Fruit fly (Drosophila melanogaster) whole organism, prepupa: Measurements from ENCODE around the gene CG17111.
A peak's percentile ranks its signal among the peaks of the same experiment; 100 is the strongest.

Experiments used
- Blimp-1 ChIP-seq: fragments of 200-800 bp; sonication (Bioruptor generic); optimal IDR thresholded peaks from 3 replicates; lab custom pipeline; 2017; ENCODE audit warnings: missing biosample characterization, missing genetic modification characterization, mild to moderate bottlenecking, moderate library complexity, missing genetic modification reagents
- CG10631 ChIP-seq: fragments of 200-800 bp; sonication (Bioruptor generic); optimal IDR thresholded peaks from 2 replicates; lab custom pipeline; 2016; ENCODE audit warnings: missing biosample characterization, missing genetic modification characterization
- CG10669 ChIP-seq: fragments of 200-800 bp; sonication (Bioruptor generic); optimal IDR thresholded peaks from 3 replicates; lab custom pipeline; 2018; ENCODE audit warnings: missing biosample characterization, mild to moderate bottlenecking, missing genetic modification characterization, moderate library complexity
- CG11294 ChIP-seq: fragments of 200-800 bp; sonication (Bioruptor generic); IDR thresholded peaks from 2 replicates; pipeline ENCODE4 v1.3.6; 2022; ENCODE audit warnings: missing biosample characterization, missing genetic modification characterization
- CG11902 ChIP-seq: fragments of 200-800 bp; sonication (Bioruptor generic); optimal IDR thresholded peaks from 3 replicates; lab custom pipeline; 2016; ENCODE audit warnings: missing biosample characterization, missing genetic modification characterization
- CG15336 ChIP-seq: fragments of 200-800 bp; sonication (Bioruptor generic); IDR thresholded peaks from 2 replicates; pipeline ENCODE4 v1.3.6; 2022; ENCODE audit warnings: missing biosample characterization, missing genetic modification characterization
- CG1621 ChIP-seq: fragments of 200-800 bp; sonication (Bioruptor generic); optimal IDR thresholded peaks from 3 replicates; lab custom pipeline; 2018; ENCODE audit warnings: missing biosample characterization, mild to moderate bottlenecking, missing genetic modification characterization
- CG16779 ChIP-seq: fragments of 200-800 bp; sonication (Bioruptor generic); optimal IDR thresholded peaks from 3 replicates; lab custom pipeline; 2017; ENCODE audit warnings: missing biosample characterization, mild to moderate bottlenecking, missing genetic modification characterization
- CG3032 ChIP-seq: fragments of 200-800 bp; optimal IDR thresholded peaks from 2 replicates; lab custom pipeline; 2019; ENCODE audit warnings: missing biosample characterization, mild to moderate bottlenecking, missing genetic modification characterization, moderate library complexity
- CG31627 ChIP-seq: fragments of 200-800 bp; sonication (Bioruptor generic); optimal IDR thresholded peaks from 3 replicates; lab custom pipeline; 2016; ENCODE audit warnings: missing biosample characterization, missing genetic modification characterization
- CG34406 ChIP-seq: fragments of 200-800 bp; sonication (Bioruptor generic); optimal IDR thresholded peaks from 3 replicates; lab custom pipeline; 2016; ENCODE audit warnings: missing biosample characterization, missing genetic modification characterization
- CG4318 ChIP-seq: fragments of 200-800 bp; sonication (Bioruptor generic); optimal IDR thresholded peaks from 3 replicates; lab custom pipeline; 2017; ENCODE audit warnings: missing biosample characterization, mild to moderate bottlenecking, missing genetic modification characterization
- CG6276 ChIP-seq: fragments of 200-800 bp; sonication (Bioruptor generic); optimal IDR thresholded peaks from 2 replicates; lab custom pipeline; 2017; ENCODE audit warnings: missing biosample characterization, mild to moderate bottlenecking, missing genetic modification characterization
- CG6808 ChIP-seq: fragments of 200-800 bp; sonication (Bioruptor generic); optimal IDR thresholded peaks from 3 replicates; lab custom pipeline; 2017; ENCODE audit warnings: missing biosample characterization, missing genetic modification characterization, mild to moderate bottlenecking, moderate library complexity, missing genetic modification reagents
- CG6854 ChIP-seq: fragments of 200-800 bp; sonication (Bioruptor generic); optimal IDR thresholded peaks from 2 replicates; lab custom pipeline; 2017; ENCODE audit warnings: missing biosample characterization, mild to moderate bottlenecking, missing genetic modification characterization
- CG8119 ChIP-seq: fragments of 200-800 bp; sonication (Bioruptor generic); IDR thresholded peaks from 3 replicates; pipeline ENCODE4 v1.3.6; 2022; ENCODE audit warnings: missing biosample characterization, missing genetic modification characterization
- CG8319 ChIP-seq: fragments of 200-800 bp; sonication (Bioruptor generic); optimal IDR thresholded peaks from 3 replicates; lab custom pipeline; 2016; ENCODE audit warnings: missing biosample characterization, missing genetic modification characterization
- Eip75B ChIP-seq: fragments of 200-800 bp; sonication (Bioruptor generic); optimal IDR thresholded peaks from 3 replicates; lab custom pipeline; 2016; ENCODE audit warnings: missing biosample characterization, missing genetic modification characterization
- Ets21C ChIP-seq: fragments of 200-800 bp; sonication (Bioruptor generic); optimal IDR thresholded peaks from 3 replicates; lab custom pipeline; 2016; ENCODE audit warnings: missing biosample characterization, missing genetic modification characterization
- Ets96B ChIP-seq: fragments of 200-800 bp; optimal IDR thresholded peaks from 2 replicates; lab custom pipeline; 2019; ENCODE audit warnings: missing biosample characterization, mild to moderate bottlenecking, missing genetic modification characterization, moderate library complexity
- Gug ChIP-seq: fragments of 200-800 bp; sonication (Bioruptor generic); IDR thresholded peaks from 2 replicates; pipeline ENCODE4 v1.3.6; 2022; ENCODE audit warnings: missing biosample characterization, missing genetic modification characterization
- Hr4 ChIP-seq: fragments of 200-800 bp; sonication (Bioruptor generic); optimal IDR thresholded peaks from 3 replicates; lab custom pipeline; 2016; ENCODE audit warnings: missing biosample characterization, missing genetic modification characterization
- OdsH ChIP-seq: fragments of 200-800 bp; sonication (Bioruptor generic); optimal IDR thresholded peaks from 3 replicates; lab custom pipeline; 2016; ENCODE audit warnings: missing biosample characterization, missing genetic modification characterization
- Smox ChIP-seq: fragments of 200-800 bp; sonication (Bioruptor generic); optimal IDR thresholded peaks from 3 replicates; lab custom pipeline; 2016; ENCODE audit warnings: missing biosample characterization, missing genetic modification characterization
- Sox102F ChIP-seq: fragments of 200-800 bp; sonication (Bioruptor generic); optimal IDR thresholded peaks from 2 replicates; lab custom pipeline; 2016; ENCODE audit warnings: missing biosample characterization, mild to moderate bottlenecking, missing genetic modification characterization
- Sox15 ChIP-seq: fragments of 200-800 bp; sonication (Bioruptor generic); optimal IDR thresholded peaks from 3 replicates; lab custom pipeline; 2016; ENCODE audit warnings: missing biosample characterization, missing genetic modification characterization
- achi ChIP-seq: fragments of 200-800 bp; sonication (Bioruptor generic); optimal IDR thresholded peaks from 3 replicates; lab custom pipeline; 2016; ENCODE audit warnings: missing biosample characterization, missing genetic modification characterization
- dsx ChIP-seq: fragments of 200-800 bp; optimal IDR thresholded peaks from 3 replicates; lab custom pipeline; 2019; ENCODE audit warnings: missing biosample characterization, mild to moderate bottlenecking, missing genetic modification characterization, moderate library complexity; ENCODE audit not compliant: poor library complexity, severe bottlenecking
- eg ChIP-seq: fragments of 200-800 bp; sonication (Bioruptor generic); IDR thresholded peaks from 3 replicates; pipeline ENCODE4 v1.3.6; 2022; ENCODE audit warnings: missing biosample characterization, missing genetic modification characterization
- fd85E ChIP-seq: fragments of 200-800 bp; sonication (Bioruptor generic); optimal IDR thresholded peaks from 3 replicates; lab custom pipeline; 2016; ENCODE audit warnings: missing biosample characterization, missing genetic modification characterization
- fkh ChIP-seq: fragments of 200-800 bp; sonication (Bioruptor generic); optimal IDR thresholded peaks from 3 replicates; lab custom pipeline; 2017; ENCODE audit warnings: missing biosample characterization, mild to moderate bottlenecking, missing genetic modification characterization, moderate library complexity
- pdm3 ChIP-seq: fragments of 200-800 bp; sonication (Bioruptor generic); optimal IDR thresholded peaks from 3 replicates; lab custom pipeline; 2016; ENCODE audit warnings: missing biosample characterization, missing genetic modification characterization
- salr ChIP-seq, 2 experiments: fragments of 200-800 bp; sonication (Bioruptor generic); optimal IDR thresholded peaks; 3 replicates each; lab custom pipeline; 2016 to 2018; ENCODE audit warnings: missing biosample characterization in 2 of 2, missing genetic modification characterization in 2 of 2, mild to moderate bottlenecking in 1 of 2
- spab ChIP-seq: fragments of 200-800 bp; sonication (Bioruptor generic); optimal IDR thresholded peaks from 2 replicates; lab custom pipeline; 2017; ENCODE audit warnings: missing biosample characterization, mild to moderate bottlenecking, missing genetic modification characterization, missing genetic modification reagents
- svp ChIP-seq: fragments of 200-800 bp; sonication (Bioruptor generic); peaks from one replicate; lab custom pipeline; 2016; ENCODE audit warnings: missing biosample characterization, missing genetic modification characterization
- topi ChIP-seq: fragments of 200-800 bp; sonication (Bioruptor generic); optimal IDR thresholded peaks from 3 replicates; lab custom pipeline; 2016; ENCODE audit warnings: missing biosample characterization, missing genetic modification characterization
- vri ChIP-seq: fragments of 200-800 bp; sonication (Bioruptor generic); optimal IDR thresholded peaks from 3 replicates; lab custom pipeline; 2016; ENCODE audit warnings: missing biosample characterization, mild to moderate bottlenecking, missing genetic modification characterization

CG17111 gene

dm6 chr3R:23095346-23095745 is 28.3 kb upstream of the CG17111 start, which contains the start of gene CG17109:
Gene CG17109 (plus strand): TSS chr3R:23095690.
- TF ChIP-seq dsx (GFP tag; lab: Kevin White, UChicago) (no peak), vri (GFP tag; lab: Kevin White, UChicago) (peak; percentile 73)

DNA sequence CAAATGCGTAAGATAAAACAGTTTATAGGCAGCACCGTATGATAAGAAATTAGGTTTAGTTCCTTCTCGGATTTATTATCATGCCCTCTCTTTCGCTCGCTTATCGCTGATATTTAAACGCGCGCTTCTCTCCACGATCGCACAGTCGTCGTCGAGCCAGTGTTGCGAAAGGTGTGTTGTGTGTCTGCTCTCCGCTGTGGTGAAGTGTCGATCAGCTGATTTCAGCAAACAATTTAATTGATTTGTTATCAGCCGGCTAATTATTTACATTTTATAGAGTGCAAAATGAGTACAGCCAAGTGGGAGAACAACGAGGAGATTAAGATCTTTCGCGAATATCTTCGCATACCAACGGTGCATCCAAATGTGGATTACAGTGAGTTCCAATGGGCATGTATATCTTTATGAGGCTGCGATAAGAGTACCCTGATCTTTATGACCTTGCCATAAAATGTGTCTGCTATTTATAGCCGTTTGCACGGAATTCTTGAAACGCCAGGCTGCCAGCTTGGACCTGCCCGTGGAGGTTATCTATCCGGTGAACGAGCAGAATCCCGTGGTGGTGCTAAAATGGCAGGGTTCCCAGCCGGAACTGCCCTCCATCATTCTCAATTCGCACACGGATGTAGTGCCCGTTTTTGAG is 24.6 kb upstream of the CG17111 start, which contains the start of the genes CG17110 and CG6726:
CG17110 (plus strand) TSS at position 139 of the 643 bp plus-strand sequence.
CG6726 (plus strand) TSS at position 139 of the 643 bp plus-strand sequence.
- TF ChIP-seq Sox15 (GFP tag; lab: Kevin White, UChicago): no peak
- no peak for TF ChIP-seq salr (GFP tag; optimal IDR thresholded peaks at IDR 0.05; lab: Kevin White, UChicago)
- TF ChIP-seq CG34406: no peak
- TF ChIP-seq CG6808 (GFP tag; lab: Kevin White, UChicago): no peak
- TF ChIP-seq dsx (GFP tag; lab: Kevin White, UChicago): no peak
- TF ChIP-seq CG6854 (GFP tag; lab: Kevin White, UChicago): no peak
- peak; percentile 97 for TF ChIP-seq svp
- peak; percentile 4 for TF ChIP-seq CG6276 (GFP tag; lab: Kevin White, UChicago)
- peak; percentile 30 for TF ChIP-seq vri (GFP tag; lab: Kevin White, UChicago)
- TF ChIP-seq fd85E: no peak
- peak; percentile 72 for TF ChIP-seq fkh (GFP tag; lab: Kevin White, UChicago)
- TF ChIP-seq CG15336: no peak
- TF ChIP-seq Smox (GFP tag; lab: Kevin White, UChicago): no peak
- no peak for TF ChIP-seq CG1621 (tag; lab: Kevin White, UChicago)

DNA sequence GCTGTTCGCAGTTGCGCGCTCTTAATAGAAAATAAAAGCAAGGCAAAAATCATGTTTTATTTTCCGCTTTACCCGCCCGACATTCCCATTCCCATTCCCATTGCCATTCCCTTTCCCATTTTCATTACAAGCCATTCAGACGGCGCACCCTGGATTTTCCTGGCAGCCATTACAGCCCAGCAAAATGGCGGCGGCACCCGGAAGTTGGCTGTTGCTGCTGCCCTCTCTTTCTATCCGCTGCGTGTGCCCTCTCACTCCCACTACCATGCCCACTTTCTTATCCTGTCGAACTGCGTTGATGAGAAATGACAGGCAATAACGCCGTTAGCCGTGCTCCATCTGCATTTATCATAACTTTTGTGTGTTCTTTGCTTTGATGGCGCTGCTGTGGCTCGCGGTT is 21.2 kb upstream of the CG17111 start:
- no peak for TF ChIP-seq svp
- TF ChIP-seq Sox102F (GFP tag; lab: Kevin White, UChicago): no peak
- TF ChIP-seq pdm3 (GFP tag; lab: Kevin White, UChicago): no peak
- TF ChIP-seq CG4318 (GFP tag; lab: Kevin White, UChicago): no peak
- TF ChIP-seq CG11902 (GFP tag; lab: Kevin White, UChicago): no peak
- TF ChIP-seq Ets96B: no peak
- TF ChIP-seq CG6854 (GFP tag; lab: Kevin White, UChicago): no peak
- no peak for TF ChIP-seq CG3032 (tag; lab: Kevin White, UChicago)
- no peak for TF ChIP-seq OdsH
- TF ChIP-seq achi: no peak
- TF ChIP-seq spab (GFP tag; lab: Kevin White, UChicago): no peak
- no peak for TF ChIP-seq CG31627 (GFP tag; lab: Kevin White, UChicago)
- no peak for TF ChIP-seq dsx (GFP tag; lab: Kevin White, UChicago)
- TF ChIP-seq Eip75B (GFP tag; lab: Kevin White, UChicago): no peak
- TF ChIP-seq, all 60 proteins: peak for 0

DNA sequence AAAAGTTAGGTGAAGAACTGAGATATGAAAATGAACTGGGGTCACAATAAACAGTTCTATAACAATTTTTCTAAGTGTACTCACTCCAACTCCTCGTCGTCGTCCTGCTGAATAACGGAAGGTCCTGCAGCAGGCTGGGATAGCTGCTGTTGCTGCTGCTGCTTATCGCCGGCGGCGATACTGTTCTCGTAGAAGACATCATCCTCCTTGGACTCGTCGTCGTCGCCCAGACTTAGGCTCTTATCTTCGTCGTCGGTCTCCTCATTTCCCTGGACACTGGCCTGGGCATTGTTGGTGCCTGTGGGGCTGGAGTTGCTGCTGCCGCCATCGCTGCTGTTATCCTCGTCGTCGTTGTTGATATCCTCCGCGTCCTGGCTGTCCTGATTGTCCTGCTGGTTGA is 14.2 kb upstream of the CG17111 start:
- TF ChIP-seq svp: peak; percentile 45
- no peak for TF ChIP-seq CG6854 (GFP tag; lab: Kevin White, UChicago)

dm6 chr3R:23074480-23074879 is 7.4 kb upstream of the CG17111 start:
- TF ChIP-seq topi (GFP tag; lab: Kevin White, UChicago) (no peak), Sox102F (GFP tag; lab: Kevin White, UChicago) (no peak), CG34406 (no peak), Blimp-1 (GFP tag; lab: Kevin White, UChicago) (no peak), CG11294 (GFP tag; lab: Robert Waterston, UW) (no peak), CG8119 (no peak), achi (no peak), CG16779 (tag; lab: Kevin White, UChicago) (no peak), eg (GFP tag; lab: Robert Waterston, UW) (no peak), CG10631 (GFP tag; lab: Kevin White, UChicago) (no peak), Ets21C (GFP tag; lab: Kevin White, UChicago) (no peak), dsx (GFP tag; lab: Kevin White, UChicago) (no peak), Hr4 (GFP tag; lab: Kevin White, UChicago) (no peak), Gug (no peak), pdm3 (GFP tag; lab: Kevin White, UChicago) (no peak), CG10669 (GFP tag; lab: Kevin White, UChicago) (no peak), CG4318 (GFP tag; lab: Kevin White, UChicago) (no peak), CG8319 (GFP tag; lab: Kevin White, UChicago) (no peak), CG6854 (GFP tag; lab: Kevin White, UChicago) (no peak)
